Worm (Caenorhabditis elegans): ENCODE results near the gene B0272.3.

B0272.3 gene

ce11 chrX:9467573-9467972 lies 36.3 kb downstream of the B0272.3 start:
- TF ChIP-seq repo-1 (tag; optimal IDR thresholded peaks at IDR 0.05) (no peak), xnd-1 (tag; optimal IDR thresholded peaks at IDR 0.05) (no peak), somi-1 (GFP tag; optimal IDR thresholded peaks at IDR 0.05) (peak; percentile 62), rcor-1 (GFP tag; IDR thresholded peaks at IDR 0.05) (peak; percentile 85), T26A5.8 (tag; optimal IDR thresholded peaks at IDR 0.05) (no peak), B0336.3 (GFP tag; IDR thresholded peaks at IDR 0.05) (no peak; the same call in 1 of the 2 replicates), C06A6.2 (GFP tag; conservative IDR thresholded peaks at IDR 0.05) (0 out of 2 replicates have a peak, but pooled peaks have one; percentile 16), mes-4 (tag; optimal IDR thresholded peaks at IDR 0.05) (peak; percentile 80), ceh-91 (GFP tag; IDR thresholded peaks at IDR 0.05) (no peak), lin-54 (GFP tag; optimal IDR thresholded peaks at IDR 0.05) (no peak), snpc-4 (GFP tag; optimal IDR thresholded peaks at IDR 0.05) (peak; percentile 64), snpc-4 (tag; optimal IDR thresholded peaks at IDR 0.05) (peak in 2 of 4 experiments; percentile 40 to 81), ztf-28 (GFP tag; IDR thresholded peaks at IDR 0.05) (no peak), F39B2.1 (GFP tag; IDR thresholded peaks at IDR 0.05) (no peak), zfh-2 (GFP tag; conservative IDR thresholded peaks at IDR 0.05) (no peak), hmg-1.2 (GFP tag; IDR thresholded peaks at IDR 0.05) (peak; percentile 84), F55B11.4 (tag; optimal IDR thresholded peaks at IDR 0.05; ENCODE audit: borderline replicate concordance, insufficient read depth) (no peak), dpl-1 (GFP tag; optimal IDR thresholded peaks at IDR 0.05) (no peak), F22D6.2 (tag; optimal IDR thresholded peaks at IDR 0.05) (peak; percentile 65), nhr-80 (tag; optimal IDR thresholded peaks at IDR 0.05) (peak; percentile 13), K11D2.4 (GFP tag; IDR thresholded peaks at IDR 0.05) (peak; percentile 78), snpc-1.1 (tag; optimal IDR thresholded peaks at IDR 0.05; ENCODE audit: insufficient read depth) (no peak), lsl-1 (GFP tag; optimal IDR thresholded peaks at IDR 0.05) (no peak), dpff-1 (tag; optimal IDR thresholded peaks at IDR 0.05) (no peak), ceh-100 (GFP tag; IDR thresholded peaks at IDR 0.05) (peak; percentile 29; the same call in 1 of the 2 replicates), F10E7.11 (tag; optimal IDR thresholded peaks at IDR 0.05) (peak; percentile 39), unc-62 (GFP tag; optimal IDR thresholded peaks at IDR 0.05) (no peak), Y56A3A.18 (GFP tag; IDR thresholded peaks at IDR 0.05) (peak; percentile 88), sea-2 (GFP tag; IDR thresholded peaks at IDR 0.05) (no peak), pbrm-1 (GFP tag; IDR thresholded peaks at IDR 0.05) (peak; percentile 91), madf-3 (GFP tag; IDR thresholded peaks at IDR 0.05) (0 out of 2 replicates have a peak, but pooled peaks have one; percentile 46), F57A8.1 (GFP tag; optimal IDR thresholded peaks at IDR 0.05) (no peak), ztf-3 (GFP tag; optimal IDR thresholded peaks at IDR 0.05) (peak; percentile 51), madf-6 (GFP tag; IDR thresholded peaks at IDR 0.05) (no peak), ZK185.1 (tag; optimal IDR thresholded peaks at IDR 0.05; ENCODE audit: poor library complexity, severe bottlenecking) (peak; percentile 95), nhr-27 (tag; optimal IDR thresholded peaks at IDR 0.05) (peak; percentile 34), snpc-3.4 (tag; optimal IDR thresholded peaks at IDR 0.05) (peak; percentile 64), rpc-1 (optimal IDR thresholded peaks at IDR 0.05) (peak; percentile 96), rpc-1 (tag; optimal IDR thresholded peaks at IDR 0.05) (peak; percentile 93), B0035.1 (tag; optimal IDR thresholded peaks at IDR 0.05) (peak; percentile 80), ztf-6 (GFP tag; IDR thresholded peaks at IDR 0.05) (peak; percentile 53; the same call in 1 of the 2 replicates), tlf-1 (GFP tag; optimal IDR thresholded peaks at IDR 0.05) (peak; percentile 47), attf-3 (GFP tag; conservative IDR thresholded peaks at IDR 0.05) (peak; percentile 44), madf-8 (GFP tag; conservative IDR thresholded peaks at IDR 0.05) (no peak), ceh-40 (GFP tag; IDR thresholded peaks at IDR 0.05) (peak; percentile 79; the same call in 1 of the 2 replicates), Y53F4B.3 (GFP tag; IDR thresholded peaks at IDR 0.05) (peak; percentile 31; the same call in 1 of the 2 replicates), C17E4.6 (GFP tag; IDR thresholded peaks at IDR 0.05) (no peak), aptf-2 (GFP tag; conservative IDR thresholded peaks at IDR 0.05) (no peak), F23B12.7 (tag; optimal IDR thresholded peaks at IDR 0.05; ENCODE audit: insufficient read depth) (peak; percentile 76)
